Fruit fly (Drosophila melanogaster): Measurements from ENCODE around the gene CG7394.

CG7394 gene

dm6 chr3L:11540330-11540702 lies 21.5 kb upstream of the CG7394 start (continued):
- TF ChIP-seq bab2 (GFP tag; optimal IDR thresholded peaks at IDR 0.05) (peak; percentile 10), CG8924 (tag; optimal IDR thresholded peaks at IDR 0.05) (no peak), gcm (GFP tag; optimal IDR thresholded peaks at IDR 0.05) (peak; percentile 7), CkIIα-i1 (GFP tag; IDR thresholded peaks at IDR 0.05) (no peak), CG14014 (GFP tag; IDR thresholded peaks at IDR 0.05) (no peak), gce (GFP tag; IDR thresholded peaks at IDR 0.05) (peak; percentile 53; the same call in 1 of the 3 replicates), PHDP (tag; optimal IDR thresholded peaks at IDR 0.05) (peak; percentile 54), CG2712 (tag; optimal IDR thresholded peaks at IDR 0.05) (peak; percentile 9), Oaz (GFP tag; IDR thresholded peaks at IDR 0.05) (no peak), CG17568 (GFP tag; optimal IDR thresholded peaks at IDR 0.05) (peak; percentile 75), CG10267 (tag; optimal IDR thresholded peaks at IDR 0.05) (no peak), zen2 (GFP tag; IDR thresholded peaks at IDR 0.05; ENCODE audit: partially characterized antibody) (no peak), org-1 (GFP tag; optimal IDR thresholded peaks at IDR 0.05) (peak; percentile 57), CG11560 (tag; IDR thresholded peaks at IDR 0.05) (no peak), nmo (GFP tag; optimal IDR thresholded peaks at IDR 0.05) (no peak), Deaf1 (tag; optimal IDR thresholded peaks at IDR 0.05) (no peak), CG12659 (GFP tag; optimal IDR thresholded peaks at IDR 0.05) (peak; percentile 13), CG5953 (GFP tag; IDR thresholded peaks at IDR 0.05) (no peak), unpg (GFP tag; optimal IDR thresholded peaks at IDR 0.05) (peak; percentile 38), ase (GFP tag; IDR thresholded peaks at IDR 0.05) (no peak), zf30C (GFP tag; optimal IDR thresholded peaks at IDR 0.05) (no peak), trem (tag; optimal IDR thresholded peaks at IDR 0.05) (no peak), ci (GFP tag; IDR thresholded peaks at IDR 0.05) (peak; percentile 52; the same call in 2 of the 3 replicates), CG13624 (GFP tag; optimal IDR thresholded peaks at IDR 0.05) (no peak), crc (GFP tag; optimal IDR thresholded peaks at IDR 0.05) (no peak), rib (GFP tag; IDR thresholded peaks at IDR 0.05) (no peak), CTCF (GFP tag; optimal IDR thresholded peaks at IDR 0.05) (no peak), slbo (GFP tag; IDR thresholded peaks at IDR 0.05) (no peak), CG8478 (optimal IDR thresholded peaks at IDR 0.05) (no peak), CG10565 (GFP tag; optimal IDR thresholded peaks at IDR 0.05) (no peak), pzg (GFP tag; optimal IDR thresholded peaks at IDR 0.05) (no peak), lola (GFP tag; optimal IDR thresholded peaks at IDR 0.05) (peak in 1 of 3 experiments; percentile 12), zfh2 (GFP tag; optimal IDR thresholded peaks at IDR 0.05) (no peak), Hand (GFP tag; optimal IDR thresholded peaks at IDR 0.05) (no peak), CG1792 (GFP tag; optimal IDR thresholded peaks at IDR 0.05) (no peak), nerfin-2 (GFP tag; IDR thresholded peaks at IDR 0.05; ENCODE audit: partially characterized antibody) (no peak), CG11696 (GFP tag; IDR thresholded peaks at IDR 0.05) (peak; percentile 28; the same call in 1 of the 2 replicates), CG2199 (GFP tag; IDR thresholded peaks at IDR 0.05) (0 out of 3 replicates have a peak, but pooled peaks have one; percentile 39), dmrt11E (tag; optimal IDR thresholded peaks at IDR 0.05) (peak; percentile 40), CG1602 (GFP tag; optimal IDR thresholded peaks at IDR 0.05) (no peak), CG34376 (GFP tag; optimal IDR thresholded peaks at IDR 0.05) (peak; percentile 4), Meics (GFP tag; optimal IDR thresholded peaks at IDR 0.05) (peak; percentile 31), Hey (tag; optimal IDR thresholded peaks at IDR 0.05) (peak; percentile 3), cato (GFP tag; optimal IDR thresholded peaks at IDR 0.05; ENCODE audit: borderline replicate concordance) (no peak), NK7.1 (GFP tag; optimal IDR thresholded peaks at IDR 0.05) (no peak), grau (tag; optimal IDR thresholded peaks at IDR 0.05) (peak; percentile 1), pita (GFP tag; optimal IDR thresholded peaks at IDR 0.05) (no peak), NfI (GFP tag; optimal IDR thresholded peaks at IDR 0.05) (no peak), stc (GFP tag; IDR thresholded peaks at IDR 0.05) (no peak), Pdp1 (GFP tag; optimal IDR thresholded peaks at IDR 0.05) (peak in 1 of 2 experiments; percentile 10), CG10654 (GFP tag; optimal IDR thresholded peaks at IDR 0.05) (peak; percentile 5), tgo (GFP tag; IDR thresholded peaks at IDR 0.05) (no peak)

Data from whole organism, embryonic.